Worm (Caenorhabditis elegans) whole organism, late embryonic: ENCODE results near the gene K07E3.1.

Experiments
- K02D7.2 ChIP-seq: sonication (generic microtip); optimal IDR thresholded peaks from 2 replicates; lab custom pipeline; 2017; ENCODE audit warnings: mild to moderate bottlenecking, missing genetic modification characterization, missing compliant biosample characterization
- ceh-9 ChIP-seq: sonication (generic microtip); optimal IDR thresholded peaks from 2 replicates; lab custom pipeline; 2016; ENCODE audit warnings: mild to moderate bottlenecking, missing genetic modification characterization, inconsistent platforms, missing compliant biosample characterization
- elt-2 ChIP-seq: sonication (generic microtip); optimal IDR thresholded peaks from 2 replicates; lab custom pipeline; 2016; ENCODE audit warnings: missing genetic modification reagents, missing genetic modification characterization, missing compliant biosample characterization
- fkh-10 ChIP-seq: fragments of 150-350 bp; optimal IDR thresholded peaks from 2 replicates; lab custom pipeline; 2014; ENCODE audit warnings: missing biosample characterization, missing genetic modification reagents, missing genetic modification characterization
- npax-4 ChIP-seq: sonication (generic microtip); optimal IDR thresholded peaks from 2 replicates; lab custom pipeline; 2016; ENCODE audit warnings: missing genetic modification characterization, missing compliant biosample characterization
- pag-3 ChIP-seq: sonication (generic microtip); optimal IDR thresholded peaks from 2 replicates; lab custom pipeline; 2016; ENCODE audit warnings: missing compliant biosample characterization, missing genetic modification characterization, borderline replicate concordance

- no peak for TF ChIP-seq ceh-9
- TF ChIP-seq npax-4 (tag; lab: Kevin White, UChicago) = no peak
- no peak for TF ChIP-seq K02D7.2 (tag; lab: Kevin White, UChicago)
- TF ChIP-seq fkh-10 (GFP tag; lab: Kevin White, UChicago) = no peak
- no peak for TF ChIP-seq pag-3
- no peak for TF ChIP-seq elt-2 (tag; lab: Kevin White, UChicago)
These were observed 46.3 kb downstream of the K07E3.1 start for ce11 chrX:8156502-8156901.
